Worm (Caenorhabditis elegans) whole organism, late embryonic: ENCODE results near the gene lmtr-3.

Experiments used
- C08G9.2 ChIP-seq: sonication (generic microtip); optimal IDR thresholded peaks from 2 replicates; lab custom pipeline; 2016; ENCODE audit warnings: mild to moderate bottlenecking, missing genetic modification characterization, moderate library complexity, missing compliant biosample characterization
- F13H6.1 ChIP-seq: sonication (generic microtip); optimal IDR thresholded peaks from 2 replicates; lab custom pipeline; 2016; ENCODE audit warnings: missing genetic modification characterization, missing compliant biosample characterization
- K09A11.1 ChIP-seq: sonication (generic microtip); optimal IDR thresholded peaks from 2 replicates; lab custom pipeline; 2017; ENCODE audit warnings: antibody characterized with exemption, mild to moderate bottlenecking, missing genetic modification characterization, missing compliant biosample characterization; ENCODE audit not compliant: insufficient read depth
- T23F11.4 ChIP-seq: fragments of 200-800 bp; sonication (Bioruptor generic); optimal IDR thresholded peaks from 2 replicates; lab custom pipeline; 2018; ENCODE audit warnings: mild to moderate bottlenecking, missing genetic modification characterization, missing compliant biosample characterization
- ahr-1 ChIP-seq: sonication (generic microtip); optimal IDR thresholded peaks from 2 replicates; lab custom pipeline; 2016; ENCODE audit warnings: missing genetic modification characterization, missing compliant biosample characterization
- ama-1 ChIP-seq: fragments of 150-350 bp; optimal IDR thresholded peaks from 2 replicates; lab custom pipeline; 2014
- ceh-18 ChIP-seq: sonication (generic microtip); optimal IDR thresholded peaks from 2 replicates; lab custom pipeline; 2016; ENCODE audit warnings: missing genetic modification characterization, missing compliant biosample characterization
- ceh-2 ChIP-seq: sonication (generic microtip); optimal IDR thresholded peaks from 2 replicates; lab custom pipeline; 2016; ENCODE audit warnings: missing genotype, missing genetic modification characterization, missing compliant biosample characterization
- ceh-22 ChIP-seq: sonication (generic microtip); optimal IDR thresholded peaks from 2 replicates; lab custom pipeline; 2017; ENCODE audit warnings: missing biosample characterization, missing genetic modification characterization
- ceh-31 ChIP-seq: sonication (generic microtip); optimal IDR thresholded peaks from 2 replicates; lab custom pipeline; 2016; ENCODE audit warnings: missing genetic modification characterization, missing compliant biosample characterization
- ceh-45 ChIP-seq: fragments of 200-800 bp; sonication (Bioruptor generic); IDR thresholded peaks from 2 replicates; pipeline ENCODE4 v1.3.6; 2022; ENCODE audit warnings: missing genetic modification reagents, missing genetic modification characterization, missing compliant biosample characterization
- dmd-4 ChIP-seq: sonication (generic microtip); optimal IDR thresholded peaks from 2 replicates; lab custom pipeline; 2016; ENCODE audit warnings: borderline replicate concordance, missing genetic modification characterization, missing compliant biosample characterization
- elt-2 ChIP-seq: sonication (generic microtip); optimal IDR thresholded peaks from 2 replicates; lab custom pipeline; 2016; ENCODE audit warnings: missing genetic modification reagents, missing genetic modification characterization, missing compliant biosample characterization
- ets-4 ChIP-seq: sonication (generic microtip); optimal IDR thresholded peaks from 2 replicates; lab custom pipeline; 2016; ENCODE audit warnings: missing genetic modification characterization, missing compliant biosample characterization
- eyg-1 ChIP-seq: sonication (generic microtip); optimal IDR thresholded peaks from 2 replicates; lab custom pipeline; 2016; ENCODE audit warnings: missing genotype, missing genetic modification characterization, missing compliant biosample characterization
- fax-1 ChIP-seq: sonication (generic microtip); optimal IDR thresholded peaks from 2 replicates; lab custom pipeline; 2016; ENCODE audit warnings: missing genotype, missing genetic modification characterization, missing compliant biosample characterization
- gmeb-2 ChIP-seq: sonication (generic microtip); optimal IDR thresholded peaks from 2 replicates; lab custom pipeline; 2016; ENCODE audit warnings: missing genetic modification characterization, inconsistent platforms, missing compliant biosample characterization
- hlh-15 ChIP-seq: sonication (generic microtip); optimal IDR thresholded peaks from 2 replicates; lab custom pipeline; 2016; ENCODE audit warnings: missing genetic modification characterization, missing compliant biosample characterization
- hlh-6 ChIP-seq: sonication (generic microtip); optimal IDR thresholded peaks from 2 replicates; lab custom pipeline; 2016; ENCODE audit warnings: missing genotype, missing genetic modification characterization, missing compliant biosample characterization
- lim-6 ChIP-seq: sonication (generic microtip); optimal IDR thresholded peaks from 2 replicates; lab custom pipeline; 2016; ENCODE audit warnings: missing genetic modification characterization, missing compliant biosample characterization
- nfya-1 ChIP-seq: sonication (generic microtip); optimal IDR thresholded peaks from 2 replicates; lab custom pipeline; 2017; ENCODE audit warnings: missing genetic modification characterization, mild to moderate bottlenecking, missing compliant biosample characterization, antibody characterized with exemption, moderate library complexity
- odd-2 ChIP-seq: sonication (generic microtip); optimal IDR thresholded peaks from 2 replicates; lab custom pipeline; 2017; ENCODE audit warnings: antibody characterized with exemption, mild to moderate bottlenecking, missing genetic modification characterization, missing compliant biosample characterization
- pat-9 ChIP-seq: fragments of 200-800 bp; sonication (Bioruptor generic); optimal IDR thresholded peaks from 2 replicates; lab custom pipeline; 2018; ENCODE audit warnings: mild to moderate bottlenecking, missing genetic modification characterization, moderate library complexity, missing compliant biosample characterization
- pax-1 ChIP-seq: fragments of 150-350 bp; optimal IDR thresholded peaks from 2 replicates; lab custom pipeline; 2014; ENCODE audit warnings: missing biosample characterization, missing genetic modification characterization
- pha-2 ChIP-seq: sonication (generic microtip); optimal IDR thresholded peaks from 2 replicates; lab custom pipeline; 2017; ENCODE audit warnings: mild to moderate bottlenecking, missing genetic modification characterization, missing compliant biosample characterization
- pha-4 ChIP-seq: fragments of 150-350 bp; optimal IDR thresholded peaks from 2 replicates; lab custom pipeline; 2018; ENCODE audit warnings: missing biosample characterization, missing genetic modification reagents, missing genetic modification characterization
- ref-2 ChIP-seq: sonication (generic microtip); optimal IDR thresholded peaks from 2 replicates; lab custom pipeline; 2016; ENCODE audit warnings: missing genetic modification characterization, missing compliant biosample characterization
- rnt-1 ChIP-seq: sonication (generic microtip); optimal IDR thresholded peaks from 2 replicates; lab custom pipeline; 2016; ENCODE audit warnings: missing genetic modification characterization, missing compliant biosample characterization
- sdc-2 ChIP-seq: sonication (generic microtip); optimal IDR thresholded peaks from 2 replicates; lab custom pipeline; 2016; ENCODE audit warnings: missing genotype, missing genetic modification characterization, missing compliant biosample characterization
- tbx-2 ChIP-seq: sonication (generic microtip); optimal IDR thresholded peaks from 2 replicates; lab custom pipeline; 2016; ENCODE audit warnings: missing genetic modification characterization, missing compliant biosample characterization
- unc-42 ChIP-seq: sonication (generic microtip); optimal IDR thresholded peaks from 2 replicates; lab custom pipeline; 2016; ENCODE audit warnings: missing genotype, missing genetic modification characterization, missing compliant biosample characterization
- unc-55 ChIP-seq: sonication (generic microtip); optimal IDR thresholded peaks from 2 replicates; lab custom pipeline; 2017; ENCODE audit warnings: missing biosample characterization, missing genetic modification reagents, missing genetic modification characterization

The lmtr-3 gene

ce11 chrV:11082964-11083363 is 41.0 kb upstream of the lmtr-3 start:
- no peak for TF ChIP-seq ahr-1 (tag; lab: Kevin White, UChicago)
- no peak for TF ChIP-seq ceh-45 (GFP tag; lab: Robert Waterston, UW)
- TF ChIP-seq C08G9.2, result no peak
- TF ChIP-seq T23F11.4 (GFP tag; lab: Kevin White, UChicago), result no peak
- TF ChIP-seq ceh-2 (tag; lab: Kevin White, UChicago), result no peak
- TF ChIP-seq unc-42 (tag; lab: Kevin White, UChicago), result no peak
- no peak for TF ChIP-seq eyg-1 (tag; lab: Kevin White, UChicago)
- no peak for TF ChIP-seq gmeb-2 (tag; lab: Kevin White, UChicago)
- no peak for TF ChIP-seq nfya-1 (tag; lab: Kevin White, UChicago)
- TF ChIP-seq fax-1 (tag; lab: Kevin White, UChicago), result no peak
- TF ChIP-seq, all 69 proteins: peak for 0

- no peak for TF ChIP-seq ahr-1 (tag; lab: Kevin White, UChicago)
- TF ChIP-seq ref-2 (tag; lab: Kevin White, UChicago), result peak; percentile 3
- TF ChIP-seq pha-4 (tag; lab: Kevin White, UChicago), result no peak
- peak; percentile 53 for TF ChIP-seq ceh-31
- peak; percentile 55 for TF ChIP-seq pha-2 (tag; lab: Kevin White, UChicago)
- peak; percentile 79 for TF ChIP-seq unc-55 (GFP tag; lab: Kevin White, UChicago)
- TF ChIP-seq pat-9 (tag; lab: Kevin White, UChicago), result peak; percentile 76
- peak; percentile 96 for TF ChIP-seq pax-1 (tag; lab: Kevin White, UChicago)
- peak; percentile 48 for TF ChIP-seq dmd-4
- peak; percentile 62 for TF ChIP-seq ceh-22 (tag; lab: Kevin White, UChicago)
- no peak for TF ChIP-seq ama-1 (lab: Kevin White, UChicago)
- TF ChIP-seq nfya-1 (tag; lab: Kevin White, UChicago), result peak; percentile 74
- TF ChIP-seq hlh-15 (tag; lab: Kevin White, UChicago), result no peak
- peak; percentile 16 for TF ChIP-seq F13H6.1 (tag; lab: Kevin White, UChicago)
- no peak for TF ChIP-seq lim-6 (tag; lab: Kevin White, UChicago)
- TF ChIP-seq ets-4 (tag; lab: Kevin White, UChicago), result peak; percentile 1
- TF ChIP-seq tbx-2 (tag; lab: Kevin White, UChicago), result peak; percentile 65
- TF ChIP-seq ceh-2 (tag; lab: Kevin White, UChicago), result peak; percentile 27
- peak; percentile 88 for TF ChIP-seq ceh-18 (tag; lab: Kevin White, UChicago)
- TF ChIP-seq rnt-1, result peak; percentile 72
- TF ChIP-seq, all 69 proteins: peak for 15
These were observed 40.3 kb upstream of the lmtr-3 start for ce11 chrV:11083691-11084090.

DNA sequence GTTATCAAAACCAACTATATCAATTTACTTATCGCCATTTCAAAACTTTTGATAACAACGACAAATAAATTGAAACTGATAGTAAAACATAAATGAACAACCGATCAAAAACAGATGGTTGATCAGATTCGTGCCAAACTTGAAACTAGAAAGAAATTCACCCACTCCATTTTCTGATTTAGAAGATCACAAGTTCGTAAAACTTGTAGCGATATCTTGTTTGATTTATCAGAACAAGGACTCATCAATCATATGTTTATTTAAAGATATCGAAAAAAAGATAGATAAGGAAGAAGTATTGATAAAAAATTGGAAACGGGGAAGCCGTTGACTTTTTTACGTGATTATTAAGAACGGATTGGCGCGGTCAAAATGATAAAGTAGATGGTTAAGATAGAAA is 36.9 kb upstream of the lmtr-3 start:
- peak; percentile 98 for TF ChIP-seq elt-2 (tag; lab: Kevin White, UChicago)
- no peak for TF ChIP-seq hlh-6 (tag; lab: Kevin White, UChicago)
- TF ChIP-seq, all 69 proteins: peak for 1

- TF ChIP-seq hlh-6 (tag; lab: Kevin White, UChicago) (no peak), pha-2 (tag; lab: Kevin White, UChicago) (no peak), odd-2 (no peak), K09A11.1 (tag; lab: Kevin White, UChicago) (no peak), hlh-15 (tag; lab: Kevin White, UChicago) (no peak), sdc-2 (tag; lab: Kevin White, UChicago) (no peak)
These were observed 36.4 kb upstream of the lmtr-3 start, which contains the start of gene Y42A5A.1 for ce11 chrV:11087519-11087998. TSS of gene Y42A5A.1 (plus strand) at chrV:11087948.
